Fruit fly (Drosophila melanogaster): Measurements from ENCODE around the gene spo.

- no peak for TF ChIP-seq CTCF (optimal IDR thresholded peaks at IDR 0.05)
- no peak for TF ChIP-seq CG8478 (optimal IDR thresholded peaks at IDR 0.05)
Observed at dm6 chr3L:5626465-5626864, 34.1 kb upstream of the spo start.
